Worm (Caenorhabditis elegans): ENCODE measurements around the gene ZK488.5.

DNA sequence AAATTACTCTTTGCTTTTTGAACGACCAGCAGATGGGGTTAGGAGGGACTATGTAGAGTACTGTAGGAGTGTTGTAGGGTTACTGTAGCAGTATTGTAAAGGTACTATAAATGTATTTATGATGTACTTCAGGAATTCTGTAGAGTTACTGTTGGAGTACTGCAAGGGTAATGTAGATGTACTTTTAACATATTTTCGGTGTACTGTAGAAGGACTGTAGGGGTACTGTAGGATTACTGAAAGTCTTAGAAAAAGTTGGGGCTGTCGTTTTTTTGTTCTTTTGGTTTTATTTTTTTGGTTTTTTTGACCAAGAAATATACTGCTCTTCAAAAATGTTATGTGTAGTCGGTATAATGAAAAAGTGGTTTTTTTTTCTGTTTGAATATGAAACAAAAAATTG is 5.6 kb downstream of the ZK488.5 start:
- TF ChIP-seq sptf-1 (tag; optimal IDR thresholded peaks at IDR 0.05) (no peak), ztf-11 (tag; optimal IDR thresholded peaks at IDR 0.05) (no peak), unc-130 (tag; optimal IDR thresholded peaks at IDR 0.05) (no peak), rnt-1 (tag; optimal IDR thresholded peaks at IDR 0.05) (no peak), egl-13 (tag; optimal IDR thresholded peaks at IDR 0.05) (no peak), lin-15B (tag; optimal IDR thresholded peaks at IDR 0.05) (no peak), tlp-1 (tag; optimal IDR thresholded peaks at IDR 0.05) (no peak), nhr-77 (tag; optimal IDR thresholded peaks at IDR 0.05) (no peak)
